Fruit fly (Drosophila melanogaster) whole organism, prepupa: ENCODE results near the gene bin.

ENCODE experiments used
- Blimp-1 ChIP-seq: fragments of 200-800 bp; sonication (Bioruptor generic); optimal IDR thresholded peaks from 3 replicates; lab custom pipeline; 2017; ENCODE audit warnings: missing biosample characterization, missing genetic modification characterization, mild to moderate bottlenecking, moderate library complexity, missing genetic modification reagents
- CG10669 ChIP-seq: fragments of 200-800 bp; sonication (Bioruptor generic); optimal IDR thresholded peaks from 3 replicates; lab custom pipeline; 2018; ENCODE audit warnings: missing biosample characterization, mild to moderate bottlenecking, missing genetic modification characterization, moderate library complexity
- CG11902 ChIP-seq: fragments of 200-800 bp; sonication (Bioruptor generic); optimal IDR thresholded peaks from 3 replicates; lab custom pipeline; 2016; ENCODE audit warnings: missing biosample characterization, missing genetic modification characterization
- CG32006 ChIP-seq: fragments of 200-800 bp; sonication (Bioruptor generic); optimal IDR thresholded peaks from 3 replicates; lab custom pipeline; 2017; ENCODE audit warnings: missing biosample characterization, mild to moderate bottlenecking, missing genetic modification characterization
- CG34406 ChIP-seq: fragments of 200-800 bp; sonication (Bioruptor generic); optimal IDR thresholded peaks from 3 replicates; lab custom pipeline; 2016; ENCODE audit warnings: missing biosample characterization, missing genetic modification characterization
- CG4318 ChIP-seq: fragments of 200-800 bp; sonication (Bioruptor generic); optimal IDR thresholded peaks from 3 replicates; lab custom pipeline; 2017; ENCODE audit warnings: missing biosample characterization, mild to moderate bottlenecking, missing genetic modification characterization
- CG6163 ChIP-seq: fragments of 200-800 bp; sonication (Bioruptor generic); IDR thresholded peaks from 3 replicates; pipeline ENCODE4 v1.3.6; 2022; ENCODE audit warnings: missing biosample characterization, missing genetic modification characterization
- CG6276 ChIP-seq: fragments of 200-800 bp; sonication (Bioruptor generic); optimal IDR thresholded peaks from 2 replicates; lab custom pipeline; 2017; ENCODE audit warnings: missing biosample characterization, mild to moderate bottlenecking, missing genetic modification characterization
- CG6854 ChIP-seq: fragments of 200-800 bp; sonication (Bioruptor generic); optimal IDR thresholded peaks from 2 replicates; lab custom pipeline; 2017; ENCODE audit warnings: missing biosample characterization, mild to moderate bottlenecking, missing genetic modification characterization
- CG8632 ChIP-seq: fragments of 200-800 bp; sonication (Bioruptor generic); optimal IDR thresholded peaks from 3 replicates; lab custom pipeline; 2016; ENCODE audit warnings: missing biosample characterization, missing genetic modification characterization
- Smox ChIP-seq: fragments of 200-800 bp; sonication (Bioruptor generic); optimal IDR thresholded peaks from 3 replicates; lab custom pipeline; 2016; ENCODE audit warnings: missing biosample characterization, missing genetic modification characterization
- Sox15 ChIP-seq: fragments of 200-800 bp; sonication (Bioruptor generic); optimal IDR thresholded peaks from 3 replicates; lab custom pipeline; 2016; ENCODE audit warnings: missing biosample characterization, missing genetic modification characterization
- dac ChIP-seq: fragments of 200-800 bp; sonication (Bioruptor generic); optimal IDR thresholded peaks from 2 replicates; lab custom pipeline; 2017; ENCODE audit warnings: missing biosample characterization, mild to moderate bottlenecking, missing genetic modification characterization
- fkh ChIP-seq: fragments of 200-800 bp; sonication (Bioruptor generic); optimal IDR thresholded peaks from 3 replicates; lab custom pipeline; 2017; ENCODE audit warnings: missing biosample characterization, mild to moderate bottlenecking, missing genetic modification characterization, moderate library complexity

- no peak for TF ChIP-seq CG6163 (GFP tag; lab: Robert Waterston, UW)
- TF ChIP-seq fkh (GFP tag; lab: Kevin White, UChicago): no peak
- no peak for TF ChIP-seq CG32006 (GFP tag; lab: Kevin White, UChicago)
- TF ChIP-seq Sox15 (GFP tag; lab: Kevin White, UChicago): no peak
- no peak for TF ChIP-seq Smox (GFP tag; lab: Kevin White, UChicago)
- no peak for TF ChIP-seq dac (GFP tag; lab: Kevin White, UChicago)
- TF ChIP-seq CG6276 (GFP tag; lab: Kevin White, UChicago): no peak
- TF ChIP-seq CG6854 (GFP tag; lab: Kevin White, UChicago): no peak
- TF ChIP-seq Blimp-1 (GFP tag; lab: Kevin White, UChicago): no peak
- no peak for TF ChIP-seq CG4318 (GFP tag; lab: Kevin White, UChicago)
- TF ChIP-seq CG10669: no peak
- no peak for TF ChIP-seq CG11902 (GFP tag; lab: Kevin White, UChicago)
- TF ChIP-seq CG34406 (GFP tag; lab: Kevin White, UChicago): no peak
- TF ChIP-seq CG8632: no peak
Observed at dm6 chr3L:6997410-6997809, 7.0 kb downstream of the bin start.
